Fruit fly (Drosophila melanogaster) whole organism, embryonic: ENCODE results near the gene uncNacbeta.

Experiments used
- Ada2b ChIP-seq: fragments of 200-800 bp; sonication (Bioruptor generic); IDR thresholded peaks from 2 replicates; pipeline ENCODE4 v1.3.6; 2022; ENCODE audit warnings: missing biosample characterization, missing genetic modification characterization
- Aef1 ChIP-seq: fragments of 200-800 bp; sonication (Bioruptor generic); IDR thresholded peaks from 3 replicates; pipeline ENCODE4 v1.3.6; 2022; ENCODE audit warnings: missing biosample characterization, missing genetic modification characterization
- B-H1 ChIP-seq: fragments of 200-800 bp; sonication (Bioruptor generic); IDR thresholded peaks from 3 replicates; pipeline ENCODE4 v1.3.6; 2022; ENCODE audit warnings: missing biosample characterization, missing genetic modification characterization
- Bgb ChIP-seq: fragments of 200-800 bp; sonication (Bioruptor generic); IDR thresholded peaks from 2 replicates; pipeline ENCODE4 v1.3.6; 2022; ENCODE audit warnings: missing biosample characterization, missing genetic modification characterization; ENCODE audit not compliant: partially characterized antibody
- CG11398 ChIP-seq: fragments of 200-800 bp; sonication (Bioruptor generic); optimal IDR thresholded peaks from 2 replicates; lab custom pipeline; 2016; ENCODE audit warnings: missing biosample characterization, missing genetic modification characterization
- CG11696 ChIP-seq: fragments of 200-800 bp; sonication (Bioruptor generic); IDR thresholded peaks from 2 replicates; pipeline ENCODE4 v1.3.6; 2022; ENCODE audit warnings: missing biosample characterization, missing genetic modification characterization
- CG12299 ChIP-seq: fragments of 200-800 bp; sonication (Bioruptor generic); optimal IDR thresholded peaks from 2 replicates; lab custom pipeline; 2018; ENCODE audit warnings: missing biosample characterization, mild to moderate bottlenecking, missing genetic modification characterization
- CG13296 ChIP-seq: fragments of 200-800 bp; sonication (Bioruptor generic); optimal IDR thresholded peaks from 3 replicates; lab custom pipeline; 2018; ENCODE audit warnings: missing biosample characterization, mild to moderate bottlenecking, missing genetic modification characterization
- CG13624 ChIP-seq: fragments of 200-800 bp; sonication (Bioruptor generic); optimal IDR thresholded peaks from 2 replicates; lab custom pipeline; 2016; ENCODE audit warnings: missing biosample characterization, missing genetic modification characterization
- CG14710 ChIP-seq: fragments of 200-800 bp; sonication (Bioruptor generic); optimal IDR thresholded peaks from 3 replicates; lab custom pipeline; 2019; ENCODE audit warnings: missing biosample characterization, mild to moderate bottlenecking, missing genetic modification characterization, moderate library complexity
- CG15479 ChIP-seq: fragments of 200-800 bp; sonication (Bioruptor generic); optimal IDR thresholded peaks from 3 replicates; lab custom pipeline; 2019; ENCODE audit warnings: missing biosample characterization, mild to moderate bottlenecking, missing genetic modification characterization, moderate library complexity
- CG17359 ChIP-seq: fragments of 200-800 bp; sonication (Bioruptor generic); optimal IDR thresholded peaks from 3 replicates; lab custom pipeline; 2018; ENCODE audit warnings: missing biosample characterization, mild to moderate bottlenecking, missing genetic modification characterization, moderate library complexity
- CG17385 ChIP-seq: fragments of 200-800 bp; sonication (Bioruptor generic); optimal IDR thresholded peaks from 3 replicates; lab custom pipeline; 2018; ENCODE audit warnings: missing biosample characterization, mild to moderate bottlenecking, missing genetic modification characterization
- CG17568 ChIP-seq: fragments of 200-800 bp; sonication (Bioruptor generic); optimal IDR thresholded peaks from 2 replicates; lab custom pipeline; 2018; ENCODE audit warnings: missing biosample characterization, mild to moderate bottlenecking, missing genetic modification characterization, moderate library complexity
- CG30403 ChIP-seq: fragments of 200-800 bp; sonication (Bioruptor generic); optimal IDR thresholded peaks from 3 replicates; lab custom pipeline; 2016; ENCODE audit warnings: missing biosample characterization, missing genetic modification characterization
- CG32532 ChIP-seq: fragments of 200-800 bp; sonication (Bioruptor generic); IDR thresholded peaks from 2 replicates; pipeline ENCODE4 v1.3.6; 2022; ENCODE audit warnings: missing biosample characterization, missing genetic modification characterization
- CG34224 ChIP-seq: fragments of 200-800 bp; sonication (Bioruptor generic); IDR thresholded peaks from 3 replicates; pipeline ENCODE4 v1.3.6; 2022; ENCODE audit warnings: missing biosample characterization, missing genetic modification characterization; ENCODE audit not compliant: partially characterized antibody
- CG34422 ChIP-seq: fragments of 200-800 bp; sonication (Bioruptor generic); IDR thresholded peaks from 3 replicates; pipeline ENCODE4 v1.3.6; 2022; ENCODE audit warnings: missing biosample characterization, missing genetic modification characterization
- CG3838 ChIP-seq: fragments of 200-800 bp; sonication (Bioruptor generic); optimal IDR thresholded peaks from 3 replicates; lab custom pipeline; 2016; ENCODE audit warnings: missing biosample characterization, missing genetic modification characterization
- CG3847 ChIP-seq: fragments of 200-800 bp; sonication (Bioruptor generic); IDR thresholded peaks from 2 replicates; pipeline ENCODE4 v1.3.6; 2022; ENCODE audit warnings: missing biosample characterization, missing genetic modification characterization
- CG4404 ChIP-seq: fragments of 200-800 bp; sonication (Bioruptor generic); IDR thresholded peaks from 2 replicates; pipeline ENCODE4 v1.3.6; 2022; ENCODE audit warnings: missing biosample characterization, missing genetic modification characterization
- CG6765 ChIP-seq: fragments of 200-800 bp; sonication (Bioruptor generic); optimal IDR thresholded peaks from 3 replicates; lab custom pipeline; 2017; ENCODE audit warnings: missing biosample characterization, mild to moderate bottlenecking, missing genetic modification characterization
- CG6854 ChIP-seq: fragments of 200-800 bp; sonication (Bioruptor generic); optimal IDR thresholded peaks from 3 replicates; lab custom pipeline; 2017; ENCODE audit warnings: missing biosample characterization, mild to moderate bottlenecking, missing genetic modification characterization
- CG7963 ChIP-seq: fragments of 200-800 bp; sonication (Bioruptor generic); IDR thresholded peaks from 3 replicates; pipeline ENCODE4 v1.3.6; 2022; ENCODE audit warnings: missing biosample characterization, missing genetic modification characterization; ENCODE audit not compliant: partially characterized antibody
- CTCF ChIP-seq: fragments of 200-800 bp; sonication (Bioruptor generic); optimal IDR thresholded peaks from 2 replicates; lab custom pipeline; 2017; ENCODE audit warnings: missing biosample characterization, mild to moderate bottlenecking, missing genetic modification characterization, moderate library complexity
- Chrac-16 ChIP-seq: fragments of 200-800 bp; sonication (Bioruptor generic); optimal IDR thresholded peaks from 3 replicates; lab custom pipeline; 2016; ENCODE audit warnings: missing biosample characterization, missing genetic modification characterization
- D19A ChIP-seq: fragments of 200-800 bp; optimal IDR thresholded peaks from 3 replicates; lab custom pipeline; 2019; ENCODE audit warnings: missing biosample characterization, mild to moderate bottlenecking, missing genetic modification characterization, moderate library complexity
- Dp ChIP-seq: fragments of 200-800 bp; sonication (Bioruptor generic); optimal IDR thresholded peaks from 2 replicates; lab custom pipeline; 2018; ENCODE audit warnings: missing biosample characterization, mild to moderate bottlenecking, missing genetic modification characterization, moderate library complexity
- Elba2 ChIP-seq: fragments of 200-800 bp; sonication (Bioruptor generic); optimal IDR thresholded peaks from 3 replicates; lab custom pipeline; 2016; ENCODE audit warnings: missing biosample characterization, missing genetic modification characterization
- Oli ChIP-seq: fragments of 200-800 bp; sonication (Bioruptor generic); optimal IDR thresholded peaks from 2 replicates; lab custom pipeline; 2018; ENCODE audit warnings: missing biosample characterization, mild to moderate bottlenecking, missing genetic modification characterization, moderate library complexity
- Ravus ChIP-seq: fragments of 200-800 bp; sonication (Bioruptor generic); IDR thresholded peaks from 2 replicates; pipeline ENCODE4 v1.3.6; 2022; ENCODE audit warnings: missing biosample characterization, missing genetic modification characterization
- Xrp1 ChIP-seq: fragments of 200-800 bp; sonication (Bioruptor generic); IDR thresholded peaks from 2 replicates; pipeline ENCODE4 v1.3.6; 2022; ENCODE audit warnings: missing biosample characterization, missing genetic modification characterization
- al ChIP-seq: fragments of 200-800 bp; sonication (Bioruptor generic); IDR thresholded peaks from 2 replicates; pipeline ENCODE4 v1.3.6; 2022; ENCODE audit warnings: missing biosample characterization, missing genetic modification characterization
- ci ChIP-seq: fragments of 200-800 bp; sonication (Bioruptor generic); IDR thresholded peaks from 3 replicates; pipeline ENCODE4 v1.3.6; 2022; ENCODE audit warnings: missing biosample characterization, missing genetic modification characterization
- crol ChIP-seq: fragments of 200-800 bp; sonication (Bioruptor generic); IDR thresholded peaks from 2 replicates; pipeline ENCODE4 v1.3.6; 2022; ENCODE audit warnings: missing biosample characterization, missing genetic modification characterization
- danr ChIP-seq: fragments of 200-800 bp; sonication (Bioruptor generic); IDR thresholded peaks from 2 replicates; pipeline ENCODE4 v1.3.6; 2022; ENCODE audit warnings: missing biosample characterization, missing genetic modification characterization
- ems ChIP-seq: fragments of 200-800 bp; sonication (Bioruptor generic); optimal IDR thresholded peaks from 3 replicates; lab custom pipeline; 2016; ENCODE audit warnings: missing biosample characterization, missing genetic modification characterization
- exex ChIP-seq: fragments of 200-800 bp; sonication (Bioruptor generic); optimal IDR thresholded peaks from 4 replicates; lab custom pipeline; 2018; ENCODE audit warnings: missing biosample characterization, mild to moderate bottlenecking, missing genetic modification characterization, moderate library complexity
- fd3F ChIP-seq: fragments of 200-800 bp; sonication (Bioruptor generic); optimal IDR thresholded peaks from 2 replicates; lab custom pipeline; 2018; ENCODE audit warnings: missing biosample characterization, mild to moderate bottlenecking, missing genetic modification characterization, moderate library complexity
- ftz-f1 ChIP-seq: fragments of 200-800 bp; sonication (Bioruptor generic); optimal IDR thresholded peaks from 2 replicates; lab custom pipeline; 2016; ENCODE audit warnings: missing biosample characterization, missing genetic modification characterization
- kni ChIP-seq: fragments of 200-800 bp; sonication (Bioruptor generic); optimal IDR thresholded peaks from 3 replicates; lab custom pipeline; 2017; ENCODE audit warnings: mild to moderate bottlenecking, missing biosample characterization, missing genetic modification reagents, missing genetic modification characterization
- otp ChIP-seq: fragments of 200-800 bp; sonication (Bioruptor generic); IDR thresholded peaks from 3 replicates; pipeline ENCODE4, ENCODE4 v1.3.6; 2022; ENCODE audit warnings: missing biosample characterization, missing genetic modification characterization
- sc ChIP-seq, 3 experiments: fragments of >200 bp in 2 of 3; fragments of 200-800 bp in 1 of 3; sonication (Bioruptor generic) in 1 of 3; optimal IDR thresholded peaks; 2 replicates in 2 of 3; 3 replicates in 1 of 3; lab custom pipeline; 2017; ENCODE audit warnings: mild to moderate bottlenecking in 1 of 3, missing biosample characterization in 1 of 3, missing genetic modification characterization in 1 of 3, missing genetic modification reagents in 1 of 3
- sens-2 ChIP-seq: fragments of 200-800 bp; sonication (Bioruptor generic); IDR thresholded peaks from 2 replicates; pipeline ENCODE4 v1.3.6; 2022; ENCODE audit warnings: missing biosample characterization, missing genetic modification characterization
- seq ChIP-seq: fragments of 200-800 bp; sonication (Bioruptor generic); IDR thresholded peaks from 2 replicates; pipeline ENCODE4 v1.3.6; 2022; ENCODE audit warnings: missing biosample characterization, missing genetic modification characterization
- slbo ChIP-seq: fragments of 200-800 bp; sonication (Bioruptor generic); IDR thresholded peaks from 2 replicates; pipeline ENCODE4 v1.3.6; 2022; ENCODE audit warnings: missing biosample characterization, missing genetic modification characterization
- slou ChIP-seq: fragments of 200-800 bp; sonication (Bioruptor generic); optimal IDR thresholded peaks from 3 replicates; lab custom pipeline; 2016; ENCODE audit warnings: missing biosample characterization, missing genetic modification characterization
- sna ChIP-seq: fragments of 200-800 bp; sonication (Bioruptor generic); IDR thresholded peaks from 2 replicates; pipeline ENCODE4 v1.3.6; 2022; ENCODE audit warnings: missing biosample characterization, missing genetic modification characterization; ENCODE audit not compliant: partially characterized antibody
- so ChIP-seq: fragments of 200-800 bp; sonication (Bioruptor generic); IDR thresholded peaks from 3 replicates; pipeline ENCODE4 v1.3.6; 2022; ENCODE audit warnings: missing biosample characterization, missing genetic modification characterization
- wdn ChIP-seq: fragments of 200-800 bp; sonication (Bioruptor generic); IDR thresholded peaks from 2 replicates; pipeline ENCODE4 v1.3.6; 2022; ENCODE audit warnings: missing biosample characterization, missing genetic modification characterization
- zen2 ChIP-seq: fragments of 200-800 bp; sonication (Bioruptor generic); IDR thresholded peaks from 3 replicates; pipeline ENCODE4 v1.3.6; 2022; ENCODE audit warnings: missing biosample characterization, missing genetic modification characterization; ENCODE audit not compliant: partially characterized antibody

uncNacbeta gene

dm6 chr2L:512028-512427 is 51.6 kb downstream of the uncNacbeta start (continued):
- TF ChIP-seq Oli (tag; lab: Kevin White, UChicago) (peak; percentile 74), slbo (GFP tag; lab: Robert Waterston, UW) (peak; percentile 70), CG12299 (tag; lab: Kevin White, UChicago) (peak; percentile 18), CG6854 (no peak), CG15479 (no peak), ftz-f1 (GFP tag; lab: Kevin White, UChicago) (no peak), CG11696 (no peak), CG32532 (peak; percentile 11; the same call in 1 of the 2 replicates), ems (peak; percentile 8), sna (GFP tag; lab: Robert Waterston, UW) (no peak), Bgb (GFP tag; lab: Robert Waterston, UW) (no peak), sens-2 (peak; percentile 66; the same call in 1 of the 2 replicates), zen2 (GFP tag; lab: Robert Waterston, UW) (no peak), Elba2 (GFP tag; lab: Kevin White, UChicago) (no peak), CG7963 (GFP tag; lab: Robert Waterston, UW) (no peak), CG13624 (GFP tag; lab: Kevin White, UChicago) (no peak), CTCF (no peak), exex (tag; lab: Kevin White, UChicago) (no peak), CG3847 (GFP tag; lab: Robert Waterston, UW) (peak; percentile 12; the same call in 1 of the 2 replicates), kni (no peak), CG14710 (tag; lab: Kevin White, UChicago) (peak; percentile 19), CG34224 (GFP tag; lab: Robert Waterston, UW) (no peak), CG4404 (GFP tag; lab: Robert Waterston, UW) (no peak), B-H1 (GFP tag; lab: Robert Waterston, UW) (no peak), crol (GFP tag; lab: Robert Waterston, UW) (no peak), wdn (GFP tag; lab: Robert Waterston, UW) (peak; percentile 52), CG30403 (GFP tag; lab: Kevin White, UChicago) (peak; percentile 65), Ravus (no peak), fd3F (GFP tag; lab: Kevin White, UChicago) (peak; percentile 23), Ada2b (0 out of 2 replicates have a peak, but pooled peaks have one; percentile 20), CG17568 (GFP tag; lab: Kevin White, UChicago) (peak; percentile 50), Aef1 (GFP tag; lab: Robert Waterston, UW) (peak; percentile 53; the same call in 2 of the 3 replicates), Dp (GFP tag; lab: Kevin White, UChicago) (no peak), ci (GFP tag; lab: Robert Waterston, UW) (peak; percentile 83), danr (GFP tag; lab: Robert Waterston, UW) (no peak), Chrac-16 (peak; percentile 58), CG17385 (GFP tag; lab: Kevin White, UChicago) (peak; percentile 64), al (GFP tag; lab: Robert Waterston, UW) (no peak), slou (peak; percentile 27), seq (GFP tag; lab: Robert Waterston, UW) (peak; percentile 64; the same call in 1 of the 2 replicates), sc (optimal IDR thresholded peaks at IDR 0.05; lab: Kevin White, UChicago) (no peak), sc (GFP tag; optimal IDR thresholded peaks at IDR 0.05; lab: Kevin White, UChicago) (peak; percentile 54), so (peak; percentile 54; the same call in 1 of the 3 replicates), CG3838 (GFP tag; lab: Kevin White, UChicago) (no peak), CG13296 (GFP tag; lab: Kevin White, UChicago) (no peak), CG34422 (no peak), CG6765 (no peak), Xrp1 (peak; percentile 68), otp (GFP tag; lab: Robert Waterston, UW) (peak; percentile 51; the same call in 1 of the 3 replicates), CG17359 (peak; percentile 57), D19A (tag; lab: Kevin White, UChicago) (peak; percentile 54), CG11398 (no peak)
